Worm (Caenorhabditis elegans): ENCODE measurements around the gene ketn-1.

ketn-1 gene

DNA sequence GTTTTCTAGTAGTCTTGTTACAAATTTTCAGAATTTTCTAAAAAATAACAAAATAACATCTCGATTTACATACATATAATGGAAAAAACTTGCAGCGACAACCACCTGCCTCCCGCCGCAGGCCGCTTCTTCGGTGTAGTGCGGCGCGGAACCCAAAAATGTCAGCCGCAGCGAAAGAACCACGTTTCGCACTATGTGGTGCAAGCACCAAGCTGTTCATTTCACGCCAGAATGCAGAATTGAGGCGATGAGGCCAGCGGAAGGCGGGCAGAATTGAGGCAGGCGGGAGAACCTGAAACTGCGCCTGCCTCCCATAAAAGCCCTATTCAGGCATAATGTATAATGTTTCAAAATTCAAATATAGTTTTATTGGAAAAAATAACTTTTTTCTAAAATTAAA, 46.2 kb downstream of the ketn-1 start:
- no peak for TF ChIP-seq egl-27 (tag; optimal IDR thresholded peaks at IDR 0.05)
- no peak for TF ChIP-seq mdl-1 (tag; optimal IDR thresholded peaks at IDR 0.05)
- TF ChIP-seq blmp-1 (tag; optimal IDR thresholded peaks at IDR 0.05; ENCODE audit: insufficient read depth), result no peak
- no peak for TF ChIP-seq lsy-2 (tag; optimal IDR thresholded peaks at IDR 0.05)
- no peak for TF ChIP-seq aly-2 (tag; optimal IDR thresholded peaks at IDR 0.05)
- TF ChIP-seq elt-3 (tag; optimal IDR thresholded peaks at IDR 0.05), result no peak

DNA sequence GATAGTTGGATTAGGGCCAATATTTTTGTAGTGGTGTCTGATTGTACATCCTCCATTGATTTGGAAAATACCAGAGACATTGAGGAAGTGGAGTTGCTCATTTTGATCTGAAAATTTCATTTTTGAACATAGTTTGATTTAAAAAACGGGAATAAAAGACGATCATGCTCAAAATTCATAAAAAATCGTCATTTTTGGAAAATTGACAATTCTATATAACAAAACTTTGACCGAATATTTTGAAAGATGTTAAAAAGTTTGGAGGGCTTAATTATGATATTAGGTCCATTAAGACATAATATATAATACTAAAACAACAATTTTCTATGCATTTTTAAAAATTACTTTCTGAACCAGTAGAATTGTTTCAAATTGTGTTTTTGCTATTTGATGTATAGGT, 48.2 kb downstream of the ketn-1 start, which contains the start of gene srg-58:
srg-58 (minus strand) TSS at position 101 of the 400 bp plus-strand sequence.
- TF ChIP-seq alr-1 (tag; optimal IDR thresholded peaks at IDR 0.05), result no peak
- TF ChIP-seq nhr-11 (tag; optimal IDR thresholded peaks at IDR 0.05), result no peak

DNA sequence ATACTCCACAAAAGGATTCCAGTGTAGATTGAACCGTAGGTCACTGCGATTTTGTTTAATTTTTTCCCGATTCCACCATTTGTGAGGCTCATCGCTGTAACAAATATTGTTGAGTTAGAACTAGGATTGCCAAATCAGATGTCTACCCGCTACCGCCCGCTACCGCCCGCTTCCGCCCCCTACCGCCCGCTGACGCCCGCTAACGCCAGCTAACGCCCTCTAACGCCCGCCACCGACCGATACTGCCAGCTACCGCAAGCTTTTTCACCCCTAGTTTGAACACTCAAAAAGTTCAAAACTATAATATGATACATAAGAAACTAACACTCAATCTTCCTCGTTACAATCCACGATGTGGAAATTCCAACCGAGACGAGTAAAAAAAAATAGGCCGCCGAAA, 49.2 kb downstream of the ketn-1 start:
- no peak for TF ChIP-seq mdl-1 (tag; optimal IDR thresholded peaks at IDR 0.05)
- no peak for TF ChIP-seq skn-1 (tag; optimal IDR thresholded peaks at IDR 0.05)
- no peak for TF ChIP-seq nhr-12 (tag; optimal IDR thresholded peaks at IDR 0.05)
- TF ChIP-seq F13H6.1 (tag; optimal IDR thresholded peaks at IDR 0.05), result no peak
- no peak for TF ChIP-seq egl-27 (tag; optimal IDR thresholded peaks at IDR 0.05)
- TF ChIP-seq snpc-4 (tag; optimal IDR thresholded peaks at IDR 0.05), result no peak

DNA sequence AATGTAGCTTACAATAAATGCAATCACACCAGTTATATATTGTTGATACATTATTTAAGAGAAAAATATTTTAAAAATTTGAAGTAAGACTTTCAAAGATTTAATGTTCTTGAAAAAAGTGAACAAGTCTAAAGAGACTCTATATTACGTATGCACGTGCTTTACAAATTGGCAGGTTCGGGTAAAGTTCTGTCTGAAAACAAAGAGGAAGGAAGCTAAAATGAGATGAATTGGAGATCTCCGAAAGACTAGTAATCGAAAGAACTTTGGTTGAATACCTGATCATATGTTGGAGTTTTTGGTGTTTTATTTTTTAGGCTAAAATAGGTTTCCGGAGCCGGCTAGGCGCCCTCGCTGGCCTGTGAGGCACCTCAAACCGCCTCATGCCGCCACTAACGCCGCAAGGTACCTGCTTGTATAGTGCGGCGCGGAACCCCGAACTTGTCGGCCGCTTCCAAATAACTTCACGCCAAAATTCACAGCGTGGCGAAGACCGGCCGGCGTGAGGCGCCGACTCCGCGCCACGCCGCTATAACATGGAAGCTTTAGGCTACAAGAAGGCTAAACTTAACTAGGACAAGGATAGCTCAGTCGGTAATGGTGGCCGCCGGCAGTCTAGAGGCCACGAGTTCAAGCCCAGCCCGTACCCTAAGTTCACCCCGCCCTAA, 50.3 kb downstream of the ketn-1 start, which contains the start of gene srx-28:
srx-28 (minus strand) TSS at position 51 of the 668 bp plus-strand sequence.
- TF ChIP-seq ztf-11 (tag; optimal IDR thresholded peaks at IDR 0.05) (no peak), nhr-10 (tag; optimal IDR thresholded peaks at IDR 0.05) (no peak), sem-4 (tag; optimal IDR thresholded peaks at IDR 0.05) (no peak), ZK546.5 (tag; optimal IDR thresholded peaks at IDR 0.05) (no peak), nhr-237 (tag; optimal IDR thresholded peaks at IDR 0.05) (no peak)

DNA sequence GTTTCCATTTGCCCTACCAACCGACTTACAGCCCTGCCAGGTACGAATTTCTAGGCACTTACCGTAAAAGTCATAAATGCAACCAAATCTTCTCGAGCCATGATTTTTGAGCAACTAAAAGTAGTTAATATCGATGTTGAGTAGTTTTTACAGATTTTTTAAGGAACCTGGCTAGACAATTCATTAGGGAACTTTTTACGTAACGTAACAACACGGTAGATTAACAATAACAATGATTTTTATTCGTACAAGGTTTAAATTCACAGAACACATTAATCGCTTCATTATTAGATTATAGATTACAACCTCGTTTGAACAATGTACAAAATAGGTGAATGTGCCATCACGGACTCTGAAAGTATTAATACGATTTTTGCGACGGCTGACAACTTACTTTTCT, 54.7 kb downstream of the ketn-1 start, which contains the start of gene srx-26:
srx-26 (minus strand) TSS at position 101 of the 400 bp plus-strand sequence.
- no peak for TF ChIP-seq lin-11 (tag; optimal IDR thresholded peaks at IDR 0.05)
- TF ChIP-seq lin-39 (tag; optimal IDR thresholded peaks at IDR 0.05), result no peak
- no peak for TF ChIP-seq nhr-23 (tag; optimal IDR thresholded peaks at IDR 0.05)

DNA sequence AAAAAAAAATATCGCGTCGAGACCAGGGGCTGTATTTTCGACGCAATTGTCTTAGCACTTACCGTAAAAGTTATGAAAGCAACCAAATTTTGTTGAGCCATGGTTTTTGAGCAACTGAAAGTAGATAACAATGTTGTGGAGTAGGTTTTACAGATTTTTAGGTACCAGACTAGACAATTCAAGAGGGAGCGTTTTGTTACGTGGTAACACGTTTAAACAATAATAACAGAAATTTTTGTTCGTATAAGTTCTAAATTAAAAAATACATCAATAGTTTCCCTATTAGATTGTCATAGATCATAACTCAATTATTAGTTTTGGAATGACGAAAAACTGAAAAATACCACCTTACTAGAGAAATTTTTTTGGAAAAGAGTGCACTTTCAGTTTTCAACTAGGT, 57.7 kb downstream of the ketn-1 start, which contains the start of gene srx-24:
srx-24 (minus strand) TSS at position 101 of the 400 bp plus-strand sequence.
- TF ChIP-seq lsy-2 (tag; optimal IDR thresholded peaks at IDR 0.05) (no peak), egl-27 (tag; optimal IDR thresholded peaks at IDR 0.05) (no peak), fos-1 (tag; optimal IDR thresholded peaks at IDR 0.05) (no peak), ZK546.5 (tag; optimal IDR thresholded peaks at IDR 0.05) (no peak), nhr-77 (tag; optimal IDR thresholded peaks at IDR 0.05) (no peak), nhr-237 (tag; optimal IDR thresholded peaks at IDR 0.05) (no peak), nhr-25 (tag; optimal IDR thresholded peaks at IDR 0.05) (no peak), nhr-12 (tag; optimal IDR thresholded peaks at IDR 0.05) (no peak), nhr-21 (tag; optimal IDR thresholded peaks at IDR 0.05) (no peak), nhr-6 (tag; optimal IDR thresholded peaks at IDR 0.05) (no peak), F13H6.1 (tag; optimal IDR thresholded peaks at IDR 0.05) (no peak), ceh-16 (tag; optimal IDR thresholded peaks at IDR 0.05) (no peak), R02D3.7 (tag; optimal IDR thresholded peaks at IDR 0.05) (no peak), unc-39 (tag; optimal IDR thresholded peaks at IDR 0.05) (no peak)

DNA sequence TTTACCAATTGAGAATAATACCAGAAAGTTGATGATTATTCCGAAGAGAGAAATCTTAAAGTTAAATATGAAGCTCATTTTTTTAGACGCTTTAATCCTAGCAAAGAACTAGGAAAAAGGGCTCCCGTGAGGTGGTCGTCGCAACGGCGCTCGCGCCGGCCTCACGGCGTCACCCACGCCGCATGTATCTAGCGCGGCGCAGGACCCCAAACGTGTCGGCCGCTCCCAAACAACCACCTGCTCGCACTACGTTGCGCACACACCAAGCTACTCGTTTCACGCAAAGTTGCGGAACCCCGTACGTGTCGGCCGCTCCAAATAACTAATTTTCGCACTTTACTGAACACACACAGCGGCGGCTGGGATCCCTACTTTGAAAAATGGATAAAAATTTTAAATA, 61.3 kb downstream of the ketn-1 start:
- TF ChIP-seq zag-1 (tag; optimal IDR thresholded peaks at IDR 0.05), result no peak
- TF ChIP-seq nhr-77 (tag; optimal IDR thresholded peaks at IDR 0.05), result no peak
- no peak for TF ChIP-seq R02D3.7 (tag; optimal IDR thresholded peaks at IDR 0.05)
- no peak for TF ChIP-seq mdl-1 (tag; optimal IDR thresholded peaks at IDR 0.05)
- no peak for TF ChIP-seq ZK546.5 (tag; optimal IDR thresholded peaks at IDR 0.05)
- no peak for TF ChIP-seq peb-1 (tag; optimal IDR thresholded peaks at IDR 0.05)
- no peak for TF ChIP-seq dmd-4 (tag; optimal IDR thresholded peaks at IDR 0.05)
- TF ChIP-seq sem-4 (tag; optimal IDR thresholded peaks at IDR 0.05), result no peak
- no peak for TF ChIP-seq aly-2 (tag; optimal IDR thresholded peaks at IDR 0.05)

Measured in whole organism, L2 larva.